Worm (Caenorhabditis elegans) whole organism, late embryonic: ENCODE data around the gene mrps-22.

Experiments used
- C08G9.2 ChIP-seq: sonication (generic microtip); optimal IDR thresholded peaks from 2 replicates; lab custom pipeline; 2016; ENCODE audit warnings: mild to moderate bottlenecking, missing genetic modification characterization, moderate library complexity, missing compliant biosample characterization
- F13H6.1 ChIP-seq: sonication (generic microtip); optimal IDR thresholded peaks from 2 replicates; lab custom pipeline; 2016; ENCODE audit warnings: missing genetic modification characterization, missing compliant biosample characterization
- K02D7.2 ChIP-seq: sonication (generic microtip); optimal IDR thresholded peaks from 2 replicates; lab custom pipeline; 2017; ENCODE audit warnings: mild to moderate bottlenecking, missing genetic modification characterization, missing compliant biosample characterization
- T23F11.4 ChIP-seq: fragments of 200-800 bp; sonication (Bioruptor generic); optimal IDR thresholded peaks from 2 replicates; lab custom pipeline; 2018; ENCODE audit warnings: mild to moderate bottlenecking, missing genetic modification characterization, missing compliant biosample characterization
- ahr-1 ChIP-seq: sonication (generic microtip); optimal IDR thresholded peaks from 2 replicates; lab custom pipeline; 2016; ENCODE audit warnings: missing genetic modification characterization, missing compliant biosample characterization
- ama-1 ChIP-seq: fragments of 150-350 bp; optimal IDR thresholded peaks from 2 replicates; lab custom pipeline; 2014
- ceh-18 ChIP-seq: sonication (generic microtip); optimal IDR thresholded peaks from 2 replicates; lab custom pipeline; 2016; ENCODE audit warnings: missing genetic modification characterization, missing compliant biosample characterization
- ceh-2 ChIP-seq: sonication (generic microtip); optimal IDR thresholded peaks from 2 replicates; lab custom pipeline; 2016; ENCODE audit warnings: missing genotype, missing genetic modification characterization, missing compliant biosample characterization
- ceh-22 ChIP-seq: sonication (generic microtip); optimal IDR thresholded peaks from 2 replicates; lab custom pipeline; 2017; ENCODE audit warnings: missing biosample characterization, missing genetic modification characterization
- ceh-30 ChIP-seq: fragments of 150-350 bp; optimal IDR thresholded peaks from 2 replicates; lab custom pipeline; 2014; ENCODE audit warnings: missing biosample characterization, missing genetic modification characterization
- ceh-31 ChIP-seq: sonication (generic microtip); optimal IDR thresholded peaks from 2 replicates; lab custom pipeline; 2016; ENCODE audit warnings: missing genetic modification characterization, missing compliant biosample characterization
- ceh-34 ChIP-seq: sonication (generic microtip); optimal IDR thresholded peaks from 2 replicates; lab custom pipeline; 2016; ENCODE audit warnings: mild to moderate bottlenecking, missing genetic modification characterization, missing compliant biosample characterization
- ceh-45 ChIP-seq: fragments of 200-800 bp; sonication (Bioruptor generic); IDR thresholded peaks from 2 replicates; pipeline ENCODE4 v1.3.6; 2022; ENCODE audit warnings: missing genetic modification reagents, missing genetic modification characterization, missing compliant biosample characterization
- ceh-6 ChIP-seq: fragments of 200-800 bp; sonication (Bioruptor generic); optimal IDR thresholded peaks from 2 replicates; lab custom pipeline; 2018; ENCODE audit warnings: mild to moderate bottlenecking, missing genetic modification characterization, missing compliant biosample characterization
- che-1 ChIP-seq: sonication (generic microtip); optimal IDR thresholded peaks from 2 replicates; lab custom pipeline; 2016; ENCODE audit warnings: mild to moderate bottlenecking, missing genetic modification characterization, missing compliant biosample characterization
- elt-2 ChIP-seq: sonication (generic microtip); optimal IDR thresholded peaks from 2 replicates; lab custom pipeline; 2016; ENCODE audit warnings: missing genetic modification reagents, missing genetic modification characterization, missing compliant biosample characterization
- ets-4 ChIP-seq: sonication (generic microtip); optimal IDR thresholded peaks from 2 replicates; lab custom pipeline; 2016; ENCODE audit warnings: missing genetic modification characterization, missing compliant biosample characterization
- fkh-6 ChIP-seq: sonication (generic microtip); optimal IDR thresholded peaks from 2 replicates; lab custom pipeline; 2016; ENCODE audit warnings: missing genetic modification characterization, missing compliant biosample characterization
- hlh-8 ChIP-seq: sonication (generic microtip); optimal IDR thresholded peaks from 2 replicates; lab custom pipeline; 2016; ENCODE audit warnings: missing genotype, missing genetic modification characterization, missing compliant biosample characterization
- lim-6 ChIP-seq: sonication (generic microtip); optimal IDR thresholded peaks from 2 replicates; lab custom pipeline; 2016; ENCODE audit warnings: missing genetic modification characterization, missing compliant biosample characterization
- madf-2 ChIP-seq: sonication (generic microtip); optimal IDR thresholded peaks from 2 replicates; lab custom pipeline; 2017; ENCODE audit warnings: missing genetic modification characterization, missing compliant biosample characterization
- mec-3 ChIP-seq: sonication (generic microtip); optimal IDR thresholded peaks from 2 replicates; lab custom pipeline; 2016; ENCODE audit warnings: borderline replicate concordance, missing genetic modification characterization, missing compliant biosample characterization
- nhr-11 ChIP-seq: fragments of 150-350 bp; optimal IDR thresholded peaks from 2 replicates; lab custom pipeline; 2014; ENCODE audit warnings: missing biosample characterization, missing genetic modification characterization
- nhr-232 ChIP-seq: sonication (generic microtip); optimal IDR thresholded peaks from 2 replicates; lab custom pipeline; 2016; ENCODE audit warnings: missing genetic modification characterization, missing compliant biosample characterization
- pag-3 ChIP-seq: sonication (generic microtip); optimal IDR thresholded peaks from 2 replicates; lab custom pipeline; 2016; ENCODE audit warnings: missing compliant biosample characterization, missing genetic modification characterization, borderline replicate concordance
- pat-9 ChIP-seq: fragments of 200-800 bp; sonication (Bioruptor generic); optimal IDR thresholded peaks from 2 replicates; lab custom pipeline; 2018; ENCODE audit warnings: mild to moderate bottlenecking, missing genetic modification characterization, moderate library complexity, missing compliant biosample characterization
- pax-1 ChIP-seq: fragments of 150-350 bp; optimal IDR thresholded peaks from 2 replicates; lab custom pipeline; 2014; ENCODE audit warnings: missing biosample characterization, missing genetic modification characterization
- pqm-1 ChIP-seq: sonication (generic microtip); optimal IDR thresholded peaks from 2 replicates; lab custom pipeline; 2016; ENCODE audit warnings: missing genetic modification characterization, missing compliant biosample characterization
- ref-2 ChIP-seq: sonication (generic microtip); optimal IDR thresholded peaks from 2 replicates; lab custom pipeline; 2016; ENCODE audit warnings: missing genetic modification characterization, missing compliant biosample characterization
- sox-2 ChIP-seq: fragments of 200-800 bp; sonication (Bioruptor generic); IDR thresholded peaks from 2 replicates; pipeline ENCODE4 v1.3.6; 2022; ENCODE audit warnings: missing genetic modification reagents, missing genetic modification characterization, missing compliant biosample characterization
- sox-4 ChIP-seq: sonication (generic microtip); optimal IDR thresholded peaks from 2 replicates; lab custom pipeline; 2017; ENCODE audit warnings: mild to moderate bottlenecking, missing genetic modification characterization, inconsistent platforms, missing compliant biosample characterization
- tbx-2 ChIP-seq: sonication (generic microtip); optimal IDR thresholded peaks from 2 replicates; lab custom pipeline; 2016; ENCODE audit warnings: missing genetic modification characterization, missing compliant biosample characterization
- tbx-7 ChIP-seq: sonication (generic microtip); optimal IDR thresholded peaks from 2 replicates; lab custom pipeline; 2016; ENCODE audit warnings: missing genotype, missing genetic modification characterization, missing compliant biosample characterization
- ttx-3 ChIP-seq: sonication (generic microtip); optimal IDR thresholded peaks from 2 replicates; lab custom pipeline; 2016; ENCODE audit warnings: missing genetic modification reagents, missing genetic modification characterization, missing compliant biosample characterization
- unc-42 ChIP-seq: sonication (generic microtip); optimal IDR thresholded peaks from 2 replicates; lab custom pipeline; 2016; ENCODE audit warnings: missing genotype, missing genetic modification characterization, missing compliant biosample characterization
- unc-55 ChIP-seq: sonication (generic microtip); optimal IDR thresholded peaks from 2 replicates; lab custom pipeline; 2017; ENCODE audit warnings: missing biosample characterization, missing genetic modification reagents, missing genetic modification characterization
- unc-86 ChIP-seq: sonication (generic microtip); optimal IDR thresholded peaks from 2 replicates; lab custom pipeline; 2016; ENCODE audit warnings: missing genetic modification characterization, missing compliant biosample characterization
- zip-5 ChIP-seq: sonication (generic microtip); optimal IDR thresholded peaks from 2 replicates; lab custom pipeline; 2016; ENCODE audit warnings: missing genetic modification characterization, missing compliant biosample characterization
- ztf-16 ChIP-seq: sonication (generic microtip); optimal IDR thresholded peaks from 2 replicates; lab custom pipeline; 2017; ENCODE audit warnings: missing genetic modification characterization, missing compliant biosample characterization

The mrps-22 gene

ce11 chrII:10582318-10582717 is at the start of gene mrps-22:
mrps-22 (plus strand) TSS chrII:10582618.
- no peak for TF ChIP-seq ahr-1 (tag; lab: Kevin White, UChicago)
- TF ChIP-seq ceh-30 (tag; lab: Kevin White, UChicago), result no peak
- TF ChIP-seq unc-55 (GFP tag; lab: Kevin White, UChicago), result no peak
- no peak for TF ChIP-seq madf-2 (tag; lab: Kevin White, UChicago)
- no peak for TF ChIP-seq sox-4 (tag; lab: Kevin White, UChicago)

- TF ChIP-seq unc-55 (GFP tag; lab: Kevin White, UChicago), result no peak
- TF ChIP-seq lim-6 (tag; lab: Kevin White, UChicago), result no peak
- no peak for TF ChIP-seq ceh-34
- no peak for TF ChIP-seq tbx-7 (tag; lab: Kevin White, UChicago)
- no peak for TF ChIP-seq mec-3
- no peak for TF ChIP-seq K02D7.2 (tag; lab: Kevin White, UChicago)
Measured at ce11 chrII:10533985-10534384, 48.4 kb upstream of the mrps-22 start.

ce11 chrII:10537571-10537970 is 44.8 kb upstream of the mrps-22 start, which contains the start of gene R166.2:
R166.2 (minus strand) TSS chrII:10537671.
- TF ChIP-seq nhr-232 (no peak), ceh-6 (no peak), nhr-11 (no peak)

- TF ChIP-seq ceh-31 (tag; lab: Kevin White, UChicago) (peak; percentile 83), ceh-45 (GFP tag; lab: Robert Waterston, UW) (no peak), T23F11.4 (no peak), ceh-34 (no peak), pqm-1 (tag; lab: Kevin White, UChicago) (no peak), fkh-6 (tag; lab: Kevin White, UChicago) (no peak), zip-5 (peak; percentile 70), ttx-3 (tag; lab: Kevin White, UChicago) (peak; percentile 4), pag-3 (tag; lab: Kevin White, UChicago) (no peak), sox-4 (tag; lab: Kevin White, UChicago) (no peak), ztf-16 (no peak), K02D7.2 (tag; lab: Kevin White, UChicago) (no peak), unc-86 (tag; lab: Kevin White, UChicago) (peak; percentile 26), elt-2 (tag; lab: Kevin White, UChicago) (peak; percentile 40), C08G9.2 (peak; percentile 81), tbx-2 (tag; lab: Kevin White, UChicago) (peak; percentile 83), sox-2 (GFP tag; lab: Robert Waterston, UW) (no peak), madf-2 (tag; lab: Kevin White, UChicago) (no peak), tbx-7 (tag; lab: Kevin White, UChicago) (peak; percentile 68), F13H6.1 (tag; lab: Kevin White, UChicago) (peak; percentile 36), pax-1 (no peak), ets-4 (tag; lab: Kevin White, UChicago) (peak; percentile 53), pat-9 (tag; lab: Kevin White, UChicago) (no peak), ref-2 (tag; lab: Kevin White, UChicago) (peak; percentile 12), lim-6 (tag; lab: Kevin White, UChicago) (peak; percentile 34), hlh-8 (tag; lab: Kevin White, UChicago) (peak; percentile 26), unc-42 (tag; lab: Kevin White, UChicago) (peak; percentile 47), ceh-18 (tag; lab: Kevin White, UChicago) (no peak), ceh-22 (tag; lab: Kevin White, UChicago) (no peak), ceh-2 (tag; lab: Kevin White, UChicago) (peak; percentile 85), ama-1 (no peak), che-1 (no peak)
Measured at ce11 chrII:10537988-10538387, 44.4 kb upstream of the mrps-22 start.
